Fruit fly (Drosophila melanogaster): ENCODE results near the gene Raf.

The Raf gene

dm6 chrX:2359845-2360244 lies 64.6 kb downstream of the Raf start (continued):
- TF ChIP-seq ara (GFP tag; IDR thresholded peaks at IDR 0.05) (no peak), CG7839 (tag; optimal IDR thresholded peaks at IDR 0.05) (peak; percentile 6), CG13624 (GFP tag; optimal IDR thresholded peaks at IDR 0.05) (no peak), stc (GFP tag; IDR thresholded peaks at IDR 0.05) (no peak), tap (tag; optimal IDR thresholded peaks at IDR 0.05) (no peak), yki (optimal IDR thresholded peaks at IDR 0.05) (no peak), Eip74EF (GFP tag; optimal IDR thresholded peaks at IDR 0.05) (no peak), NC2α (GFP tag; optimal IDR thresholded peaks at IDR 0.05) (no peak), Ssrp (tag; optimal IDR thresholded peaks at IDR 0.05) (no peak), kni (GFP tag; optimal IDR thresholded peaks at IDR 0.05) (no peak), dmrt99B (tag; optimal IDR thresholded peaks at IDR 0.05) (peak; percentile 42), HLH4C (GFP tag; IDR thresholded peaks at IDR 0.05; ENCODE audit: partially characterized antibody) (no peak), phol (tag; optimal IDR thresholded peaks at IDR 0.05) (peak; percentile 9), CG8388 (GFP tag; optimal IDR thresholded peaks at IDR 0.05) (no peak), CG18011 (GFP tag; optimal IDR thresholded peaks at IDR 0.05) (no peak), Mes4 (GFP tag; optimal IDR thresholded peaks at IDR 0.05) (no peak), unc-4 (GFP tag; IDR thresholded peaks at IDR 0.05; ENCODE audit: partially characterized antibody) (no peak), fd3F (GFP tag; optimal IDR thresholded peaks at IDR 0.05) (no peak), eyg (GFP tag; optimal IDR thresholded peaks at IDR 0.05) (no peak), CG43689 (GFP tag; IDR thresholded peaks at IDR 0.05) (no peak), pum (GFP tag; optimal IDR thresholded peaks at IDR 0.05) (no peak), shn (GFP tag; optimal IDR thresholded peaks at IDR 0.05) (no peak), Stat92E (GFP tag; optimal IDR thresholded peaks at IDR 0.05) (no peak), gsb-n (tag; optimal IDR thresholded peaks at IDR 0.05) (no peak), Hmx (GFP tag; optimal IDR thresholded peaks at IDR 0.05) (no peak), CG11560 (tag; IDR thresholded peaks at IDR 0.05) (no peak), tio (GFP tag; optimal IDR thresholded peaks at IDR 0.05) (no peak), Camta (GFP tag; optimal IDR thresholded peaks at IDR 0.05) (no peak), CG8478 (optimal IDR thresholded peaks at IDR 0.05) (no peak), Rfx (GFP tag; IDR thresholded peaks at IDR 0.05) (peak; percentile 48; the same call in 1 of the 2 replicates), Atf6 (GFP tag; IDR thresholded peaks at IDR 0.05) (no peak), CG14441 (GFP tag; IDR thresholded peaks at IDR 0.05) (0 out of 2 replicates have a peak, but pooled peaks have one; percentile 25), Bgb (GFP tag; IDR thresholded peaks at IDR 0.05; ENCODE audit: partially characterized antibody) (no peak), br (optimal IDR thresholded peaks at IDR 0.05) (no peak), chn (GFP tag; optimal IDR thresholded peaks at IDR 0.05) (no peak), CrebB (tag; optimal IDR thresholded peaks at IDR 0.05) (no peak), cas (GFP tag; IDR thresholded peaks at IDR 0.05) (no peak), salm (tag; optimal IDR thresholded peaks at IDR 0.05) (no peak), CG1603 (tag; optimal IDR thresholded peaks at IDR 0.05) (peak; percentile 44), unpg (GFP tag; optimal IDR thresholded peaks at IDR 0.05) (peak; percentile 17), Ada2b (GFP tag; IDR thresholded peaks at IDR 0.05) (no peak), ash1 (GFP tag; optimal IDR thresholded peaks at IDR 0.05) (no peak), tx (GFP tag; optimal IDR thresholded peaks at IDR 0.05) (no peak), ssp (GFP tag; IDR thresholded peaks at IDR 0.05) (no peak), ap (GFP tag; IDR thresholded peaks at IDR 0.05) (peak; percentile 39; the same call in 1 of the 2 replicates), CG9609 (GFP tag; optimal IDR thresholded peaks at IDR 0.05) (no peak), CG11695 (GFP tag; IDR thresholded peaks at IDR 0.05) (no peak), CG13424 (tag; optimal IDR thresholded peaks at IDR 0.05) (no peak), CG14860 (GFP tag; IDR thresholded peaks at IDR 0.05; ENCODE audit: partially characterized antibody) (no peak), CG11504 (tag; optimal IDR thresholded peaks at IDR 0.05) (peak; percentile 42), corto (GFP tag; optimal IDR thresholded peaks at IDR 0.05) (peak; percentile 34), usp (GFP tag; optimal IDR thresholded peaks at IDR 0.05) (no peak)
